Worm (Caenorhabditis elegans) whole organism, L2 larva: ENCODE results near the gene ZK1128.3.
A peak's percentile ranks its signal among the peaks of the same experiment; 100 is the strongest.

Source experiments
- C34F6.9 ChIP-seq: fragments of 150-350 bp; optimal IDR thresholded peaks from 2 replicates; lab custom pipeline; 2014; ENCODE audit warnings: missing biosample characterization, missing genetic modification characterization
- F13H6.1 ChIP-seq: sonication (generic microtip); optimal IDR thresholded peaks from 2 replicates; lab custom pipeline; 2016; ENCODE audit warnings: missing genetic modification characterization, missing compliant biosample characterization
- R02D3.7 ChIP-seq: fragments of 150-350 bp; optimal IDR thresholded peaks from 2 replicates; lab custom pipeline; 2014; ENCODE audit warnings: missing biosample characterization, missing genetic modification characterization
- Y55F3AM.14 ChIP-seq: fragments of 200-800 bp; sonication (Bioruptor generic); optimal IDR thresholded peaks from 2 replicates; lab custom pipeline; 2018; ENCODE audit warnings: mild to moderate bottlenecking, missing genetic modification characterization, missing compliant biosample characterization
- ZK546.5 ChIP-seq: sonication (generic microtip); optimal IDR thresholded peaks from 2 replicates; lab custom pipeline; 2017; ENCODE audit warnings: missing biosample characterization, missing genetic modification characterization
- alr-1 ChIP-seq: fragments of 150-350 bp; optimal IDR thresholded peaks from 2 replicates; lab custom pipeline; 2014; ENCODE audit warnings: missing biosample characterization, missing genetic modification characterization
- aly-2 ChIP-seq: fragments of 150-350 bp; optimal IDR thresholded peaks from 2 replicates; lab custom pipeline; 2014; ENCODE audit warnings: missing biosample characterization, missing genetic modification characterization
- ama-1 ChIP-seq: fragments of 150-350 bp; optimal IDR thresholded peaks from 2 replicates; lab custom pipeline; 2018; ENCODE audit warnings: inconsistent platforms
- blmp-1 ChIP-seq: sonication (generic microtip); optimal IDR thresholded peaks from 2 replicates; lab custom pipeline; 2017; ENCODE audit warnings: missing genetic modification characterization, mild to moderate bottlenecking, missing compliant biosample characterization, antibody characterized with exemption, moderate library complexity; ENCODE audit not compliant: insufficient read depth
- ceh-16 ChIP-seq: fragments of 150-350 bp; optimal IDR thresholded peaks from 2 replicates; lab custom pipeline; 2014; ENCODE audit warnings: missing biosample characterization, missing genetic modification characterization
- ceh-82 ChIP-seq: fragments of 150-350 bp; optimal IDR thresholded peaks from 2 replicates; lab custom pipeline; 2014; ENCODE audit warnings: missing biosample characterization, missing genetic modification characterization
- crh-2 ChIP-seq: sonication (generic microtip); optimal IDR thresholded peaks from 2 replicates; lab custom pipeline; 2017; ENCODE audit warnings: missing biosample characterization, missing genetic modification characterization
- dmd-4 ChIP-seq: sonication (generic microtip); optimal IDR thresholded peaks from 2 replicates; lab custom pipeline; 2017; ENCODE audit warnings: missing biosample characterization, missing genetic modification characterization
- egl-27 ChIP-seq: sonication (generic microtip); optimal IDR thresholded peaks from 3 replicates; lab custom pipeline; 2017; ENCODE audit warnings: missing biosample characterization, missing genetic modification reagents, missing genetic modification characterization
- elt-1 ChIP-seq: fragments of 150-350 bp; optimal IDR thresholded peaks from 2 replicates; lab custom pipeline; 2014; ENCODE audit warnings: missing biosample characterization, missing genetic modification characterization
- elt-3 ChIP-seq: sonication (generic microtip); optimal IDR thresholded peaks from 2 replicates; lab custom pipeline; 2017; ENCODE audit warnings: missing biosample characterization, missing genetic modification characterization
- fos-1 ChIP-seq: fragments of 150-350 bp; optimal IDR thresholded peaks from 2 replicates; lab custom pipeline; 2014; ENCODE audit warnings: missing biosample characterization, missing genetic modification characterization
- gmeb-1 ChIP-seq: fragments of 150-350 bp; optimal IDR thresholded peaks from 2 replicates; lab custom pipeline; 2014; ENCODE audit warnings: missing biosample characterization, missing genetic modification characterization
- lin-11 ChIP-seq: fragments of 150-350 bp; sonication (generic microtip); optimal IDR thresholded peaks from 2 replicates; lab custom pipeline; 2014; ENCODE audit warnings: missing biosample characterization, missing genetic modification characterization, inconsistent platforms, mixed read lengths
- lin-13 ChIP-seq: fragments of 150-350 bp; optimal IDR thresholded peaks from 2 replicates; lab custom pipeline; 2014; ENCODE audit warnings: missing biosample characterization, missing genetic modification reagents, missing genetic modification characterization
- lin-39 ChIP-seq: fragments of 150-350 bp; optimal IDR thresholded peaks from 2 replicates; lab custom pipeline; 2014; ENCODE audit warnings: missing biosample characterization, missing genetic modification reagents, missing genetic modification characterization
- lsy-2 ChIP-seq, 2 experiments: fragments of 150-350 bp in 1 of 2; sonication (generic microtip) in 1 of 2; optimal IDR thresholded peaks; 2 replicates each; lab custom pipeline; 2014 to 2017; ENCODE audit warnings: missing biosample characterization in 2 of 2, missing genetic modification characterization in 2 of 2
- mab-5 ChIP-seq: fragments of 150-350 bp; optimal IDR thresholded peaks from 2 replicates; lab custom pipeline; 2014; ENCODE audit warnings: missing biosample characterization, missing genetic modification characterization
- mbf-1 ChIP-seq: sonication (generic microtip); optimal IDR thresholded peaks from 2 replicates; lab custom pipeline; 2017; ENCODE audit warnings: missing biosample characterization, missing genetic modification characterization
- mdl-1 ChIP-seq, 2 experiments: fragments of 150-350 bp in 1 of 2; sonication (generic microtip) in 1 of 2; optimal IDR thresholded peaks; 2 replicates each; lab custom pipeline; 2017; ENCODE audit warnings: missing biosample characterization in 2 of 2, missing genetic modification characterization in 2 of 2
- nhr-10 ChIP-seq: sonication (generic microtip); optimal IDR thresholded peaks from 2 replicates; lab custom pipeline; 2017; ENCODE audit warnings: missing biosample characterization, missing genetic modification characterization
- nhr-11 ChIP-seq: fragments of 150-350 bp; optimal IDR thresholded peaks from 2 replicates; lab custom pipeline; 2014; ENCODE audit warnings: missing biosample characterization, missing genetic modification characterization
- nhr-12 ChIP-seq: fragments of 150-350 bp; optimal IDR thresholded peaks from 2 replicates; lab custom pipeline; 2014; ENCODE audit warnings: missing biosample characterization, missing genetic modification characterization
- nhr-129 ChIP-seq: fragments of 150-350 bp; optimal IDR thresholded peaks from 2 replicates; lab custom pipeline; 2014; ENCODE audit warnings: missing biosample characterization, missing genetic modification characterization
- nhr-21 ChIP-seq: fragments of 150-350 bp; optimal IDR thresholded peaks from 2 replicates; lab custom pipeline; 2014; ENCODE audit warnings: missing biosample characterization, missing genetic modification characterization
- nhr-23 ChIP-seq: fragments of 150-350 bp; optimal IDR thresholded peaks from 2 replicates; lab custom pipeline; 2014; ENCODE audit warnings: missing biosample characterization, missing genetic modification reagents, missing genetic modification characterization
- nhr-237 ChIP-seq: fragments of 150-350 bp; optimal IDR thresholded peaks from 2 replicates; lab custom pipeline; 2014; ENCODE audit warnings: missing biosample characterization, missing genetic modification characterization
- nhr-25 ChIP-seq: fragments of 150-350 bp; sonication (generic microtip); optimal IDR thresholded peaks from 3 replicates; lab custom pipeline; 2014; ENCODE audit warnings: missing biosample characterization, missing genetic modification characterization
- nhr-77 ChIP-seq: fragments of 150-350 bp; optimal IDR thresholded peaks from 2 replicates; lab custom pipeline; 2014; ENCODE audit warnings: missing biosample characterization, missing genetic modification characterization
- peb-1 ChIP-seq: fragments of 150-350 bp; optimal IDR thresholded peaks from 2 replicates; lab custom pipeline; 2014; ENCODE audit warnings: missing biosample characterization, missing genetic modification characterization
- sem-4 ChIP-seq: fragments of 150-350 bp; optimal IDR thresholded peaks from 2 replicates; lab custom pipeline; 2014; ENCODE audit warnings: missing biosample characterization, missing genetic modification reagents, missing genetic modification characterization
- skn-1 ChIP-seq: sonication (generic microtip); optimal IDR thresholded peaks from 2 replicates; lab custom pipeline; 2017; ENCODE audit warnings: missing biosample characterization, missing genetic modification characterization
- sma-3 ChIP-seq: sonication (generic microtip); optimal IDR thresholded peaks from 2 replicates; lab custom pipeline; 2016; ENCODE audit warnings: missing genetic modification reagents, missing genetic modification characterization, missing compliant biosample characterization
- sma-9 ChIP-seq, 2 experiments: fragments of 150-350 bp in 1 of 2; sonication (generic microtip) in 1 of 2; optimal IDR thresholded peaks; 2 replicates each; lab custom pipeline; 2014 to 2016; ENCODE audit warnings: missing genetic modification characterization in 2 of 2, mild to moderate bottlenecking in 1 of 2, missing biosample characterization in 1 of 2, missing compliant biosample characterization in 1 of 2, missing genetic modification reagents in 1 of 2, moderate library complexity in 1 of 2
- snpc-4 ChIP-seq: fragments of 150-350 bp; optimal IDR thresholded peaks from 2 replicates; lab custom pipeline; 2014; ENCODE audit warnings: missing biosample characterization, missing genetic modification characterization
- unc-39 ChIP-seq: fragments of 150-350 bp; optimal IDR thresholded peaks from 2 replicates; lab custom pipeline; 2014; ENCODE audit warnings: missing biosample characterization, missing genetic modification characterization
- unc-62 ChIP-seq: fragments of 150-350 bp; optimal IDR thresholded peaks from 2 replicates; lab custom pipeline; 2014; ENCODE audit warnings: missing biosample characterization, missing genetic modification reagents, missing genetic modification characterization
- ztf-1 ChIP-seq: fragments of 200-800 bp; sonication (Bioruptor generic); conservative IDR thresholded peaks from 2 replicates; pipeline ENCODE4 v1.3.6; 2022; ENCODE audit warnings: missing genetic modification characterization, missing compliant biosample characterization
- ztf-11 ChIP-seq: sonication (generic microtip); optimal IDR thresholded peaks from 2 replicates; lab custom pipeline; 2017; ENCODE audit warnings: missing biosample characterization, missing genetic modification characterization
- ztf-4 ChIP-seq: fragments of 150-350 bp; optimal IDR thresholded peaks from 2 replicates; lab custom pipeline; 2014; ENCODE audit warnings: missing biosample characterization, missing genetic modification characterization

The ZK1128.3 gene

DNA sequence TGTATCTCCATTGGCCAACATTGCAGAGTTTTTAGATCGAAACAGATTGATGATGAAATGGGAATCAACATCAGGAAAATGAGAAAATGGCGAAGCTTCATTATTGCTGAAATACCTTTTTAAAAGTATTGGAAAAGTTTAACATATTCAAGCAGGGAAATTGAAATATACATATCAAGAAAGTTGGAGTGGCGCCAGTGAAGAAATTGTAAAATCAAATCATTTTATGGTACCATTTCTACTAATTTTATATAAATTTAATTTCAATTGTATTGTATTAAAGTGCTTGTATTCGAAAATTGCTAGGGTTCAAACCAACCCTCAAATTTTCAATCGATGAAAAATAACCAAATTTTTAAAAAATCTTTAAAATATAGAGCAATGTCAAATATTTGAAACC lies 12.3 kb downstream of the ZK1128.3 start, which contains the start of gene srt-55:
TSS of gene srt-55 (minus strand) at position 101 of the 400 bp plus-strand sequence.
- no peak for TF ChIP-seq nhr-12
- no peak for TF ChIP-seq nhr-129 (tag; lab: Kevin White, UChicago)
- TF ChIP-seq dmd-4 (tag; lab: Kevin White, UChicago), result no peak
- no peak for TF ChIP-seq ztf-4 (tag; lab: Kevin White, UChicago)
- TF ChIP-seq mab-5 (tag; lab: Kevin White, UChicago), result no peak
- TF ChIP-seq sma-9 (GFP tag; optimal IDR thresholded peaks at IDR 0.05; lab: Kevin White, UChicago), result no peak
- TF ChIP-seq sma-9 (tag; optimal IDR thresholded peaks at IDR 0.05; lab: Kevin White, UChicago), result no peak
- TF ChIP-seq ceh-82 (tag; lab: Kevin White, UChicago), result no peak

DNA sequence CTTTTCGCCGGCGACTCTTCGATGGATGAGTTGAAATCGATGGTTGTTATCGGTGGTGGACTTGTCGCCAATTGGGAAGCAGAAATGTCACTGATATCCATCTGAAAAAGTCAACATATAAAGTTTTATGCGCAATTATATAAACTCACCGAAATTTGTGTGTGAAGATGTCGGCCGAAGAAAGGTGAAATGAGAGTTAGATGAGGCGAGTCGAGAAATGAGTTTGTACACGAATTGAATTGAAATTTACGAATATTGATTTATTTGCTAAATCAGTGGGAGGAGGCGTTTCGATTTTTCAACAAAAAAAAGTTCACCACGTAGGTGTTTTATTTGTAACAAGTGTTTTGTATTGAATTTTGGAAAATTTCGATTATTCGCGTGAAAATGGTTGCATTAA lies 17.4 kb downstream of the ZK1128.3 start, which contains the start of gene kel-10:
TSS of gene kel-10 (minus strand) at position 101 of the 400 bp plus-strand sequence.
- no peak for TF ChIP-seq fos-1 (tag; lab: Kevin White, UChicago)

- no peak for TF ChIP-seq nhr-21 (tag; lab: Kevin White, UChicago)
- TF ChIP-seq nhr-10, result no peak
- no peak for TF ChIP-seq blmp-1 (tag; lab: Kevin White, UChicago)
- no peak for TF ChIP-seq lin-11 (tag; lab: Kevin White, UChicago)
- TF ChIP-seq crh-2 (tag; lab: Kevin White, UChicago), result no peak
- TF ChIP-seq lin-39 (tag; lab: Kevin White, UChicago), result no peak
Measured at ce11 chrIII:10097981-10098380, 20.7 kb downstream of the ZK1128.3 start, which contains the start of gene spop-1. Gene spop-1, minus strand, starts transcription at chrIII:10098081.

DNA sequence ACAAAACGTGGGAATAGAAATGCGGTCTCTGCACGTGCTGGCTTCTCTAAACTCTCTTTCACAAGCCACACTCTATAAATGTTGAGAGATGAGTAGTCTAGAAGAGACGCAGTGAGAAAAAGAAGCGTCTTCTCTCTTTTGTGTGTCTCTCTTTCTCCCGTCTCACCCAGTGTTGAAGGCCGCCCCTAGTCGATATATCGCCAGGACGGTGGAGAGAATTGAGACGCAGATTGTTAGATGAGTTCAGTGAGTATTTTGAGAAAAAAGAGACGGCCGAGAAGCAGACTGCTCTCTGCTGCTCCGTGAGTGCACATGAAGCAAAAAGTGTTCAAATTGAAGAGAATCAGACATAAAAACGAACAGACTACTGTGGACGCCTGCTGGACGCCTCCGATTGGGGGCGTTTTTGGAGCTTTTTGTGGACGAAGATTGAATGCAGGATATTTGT lies 22.2 kb downstream of the ZK1128.3 start:
- TF ChIP-seq mab-5 (tag; lab: Kevin White, UChicago) (peak; percentile 85), crh-2 (tag; lab: Kevin White, UChicago) (peak; percentile 90), C34F6.9 (tag; lab: Kevin White, UChicago) (peak; percentile 97), fos-1 (tag; lab: Kevin White, UChicago) (peak; percentile 80), ZK546.5 (peak; percentile 42), peb-1 (tag; lab: Kevin White, UChicago) (no peak), nhr-25 (tag; lab: Kevin White, UChicago) (peak; percentile 77), ztf-4 (tag; lab: Kevin White, UChicago) (peak; percentile 86), snpc-4 (tag; lab: Kevin White, UChicago) (peak; percentile 54), R02D3.7 (tag; lab: Kevin White, UChicago) (peak; percentile 18), unc-62 (GFP tag; lab: Kevin White, UChicago) (peak; percentile 80), skn-1 (no peak), elt-3 (no peak), nhr-23 (tag; lab: Kevin White, UChicago) (no peak), sma-3 (GFP tag; lab: Kevin White, UChicago) (peak; percentile 77), alr-1 (tag; lab: Kevin White, UChicago) (no peak), lin-13 (GFP tag; lab: Kevin White, UChicago) (peak; percentile 83), nhr-77 (tag; lab: Kevin White, UChicago) (peak; percentile 59), aly-2 (tag; lab: Kevin White, UChicago) (no peak), lin-11 (tag; lab: Kevin White, UChicago) (peak; percentile 84), nhr-129 (tag; lab: Kevin White, UChicago) (peak; percentile 91), nhr-21 (tag; lab: Kevin White, UChicago) (peak; percentile 85), ceh-82 (tag; lab: Kevin White, UChicago) (peak; percentile 45), ztf-1 (GFP tag; lab: Robert Waterston, UW) (no peak), gmeb-1 (peak; percentile 77), ceh-16 (tag; lab: Kevin White, UChicago) (no peak), egl-27 (tag; lab: Kevin White, UChicago) (peak; percentile 94), F13H6.1 (tag; lab: Kevin White, UChicago) (peak; percentile 97), nhr-10 (no peak), lin-39 (tag; lab: Kevin White, UChicago) (no peak), mdl-1 (tag; optimal IDR thresholded peaks at IDR 0.05; lab: Kevin White, UChicago) (peak; percentile 96 to 97), elt-1 (no peak), sma-9 (GFP tag; optimal IDR thresholded peaks at IDR 0.05; lab: Kevin White, UChicago) (peak; percentile 94), sma-9 (tag; optimal IDR thresholded peaks at IDR 0.05; lab: Kevin White, UChicago) (no peak), unc-39 (tag; lab: Kevin White, UChicago) (no peak), nhr-12 (no peak), sem-4 (tag; lab: Kevin White, UChicago) (peak; percentile 85), dmd-4 (tag; lab: Kevin White, UChicago) (no peak), nhr-11 (tag; lab: Kevin White, UChicago) (no peak), mbf-1 (tag; lab: Kevin White, UChicago) (no peak), Y55F3AM.14 (GFP tag; lab: Kevin White, UChicago) (peak; percentile 22), lsy-2 (tag; optimal IDR thresholded peaks at IDR 0.05; lab: Kevin White, UChicago) (peak; percentile 81 to 94), blmp-1 (tag; lab: Kevin White, UChicago) (peak; percentile 20), ama-1 (lab: Kevin White, UChicago) (no peak), nhr-237 (tag; lab: Kevin White, UChicago) (peak; percentile 60), ztf-11 (no peak)
